Fruit fly (Drosophila melanogaster) whole organism, embryonic: ENCODE data around the gene Rab19.

Experiments used
- Ada2b ChIP-seq: fragments of 200-800 bp; sonication (Bioruptor generic); IDR thresholded peaks from 2 replicates; pipeline ENCODE4 v1.3.6; 2022; ENCODE audit warnings: missing biosample characterization, missing genetic modification characterization
- CG11504 ChIP-seq: fragments of 200-800 bp; sonication (Bioruptor generic); optimal IDR thresholded peaks from 3 replicates; lab custom pipeline; 2019; ENCODE audit warnings: missing biosample characterization, mild to moderate bottlenecking, missing genetic modification characterization, moderate library complexity
- CG12155 ChIP-seq: fragments of 200-800 bp; sonication (Bioruptor generic); optimal IDR thresholded peaks from 3 replicates; lab custom pipeline; 2016; ENCODE audit warnings: missing biosample characterization, missing genetic modification characterization
- CG1233 ChIP-seq: fragments of 200-800 bp; sonication (Bioruptor generic); optimal IDR thresholded peaks from 4 replicates; lab custom pipeline; 2018; ENCODE audit warnings: missing biosample characterization, mild to moderate bottlenecking, missing genetic modification characterization
- CG14965 ChIP-seq: fragments of 200-800 bp; sonication (Bioruptor generic); optimal IDR thresholded peaks from 2 replicates; lab custom pipeline; 2016; ENCODE audit warnings: missing biosample characterization, missing genetic modification characterization, borderline replicate concordance
- CG1603 ChIP-seq: fragments of 200-800 bp; sonication (Bioruptor generic); optimal IDR thresholded peaks from 2 replicates; lab custom pipeline; 2019; ENCODE audit warnings: missing biosample characterization, mild to moderate bottlenecking, missing genetic modification characterization, moderate library complexity
- CG17829 ChIP-seq: fragments of 200-800 bp; optimal IDR thresholded peaks from 2 replicates; lab custom pipeline; 2019; ENCODE audit warnings: missing biosample characterization, mild to moderate bottlenecking, missing genetic modification characterization, moderate library complexity
- CG4404 ChIP-seq: fragments of 200-800 bp; sonication (Bioruptor generic); IDR thresholded peaks from 2 replicates; pipeline ENCODE4 v1.3.6; 2022; ENCODE audit warnings: missing biosample characterization, missing genetic modification characterization
- CG4424 ChIP-seq: fragments of 200-800 bp; sonication (Bioruptor generic); optimal IDR thresholded peaks from 3 replicates; lab custom pipeline; 2016; ENCODE audit warnings: missing biosample characterization, missing genetic modification characterization
- CG6689 ChIP-seq: fragments of 200-800 bp; sonication (Bioruptor generic); IDR thresholded peaks from 2 replicates; pipeline ENCODE4 v1.3.6; 2022; ENCODE audit warnings: missing biosample characterization, missing genetic modification characterization
- CG6813 ChIP-seq: fragments of 200-800 bp; sonication (Bioruptor generic); optimal IDR thresholded peaks from 2 replicates; lab custom pipeline; 2017; ENCODE audit warnings: missing biosample characterization, missing genetic modification characterization, mild to moderate bottlenecking, moderate library complexity, missing genetic modification reagents
- CG6854 ChIP-seq: fragments of 200-800 bp; sonication (Bioruptor generic); optimal IDR thresholded peaks from 3 replicates; lab custom pipeline; 2017; ENCODE audit warnings: missing biosample characterization, mild to moderate bottlenecking, missing genetic modification characterization
- CG9876 ChIP-seq: fragments of 200-800 bp; sonication (Bioruptor generic); optimal IDR thresholded peaks from 2 replicates; lab custom pipeline; 2016; ENCODE audit warnings: missing biosample characterization, missing genetic modification characterization
- CTCF ChIP-seq: fragments of 200-800 bp; sonication (Bioruptor generic); optimal IDR thresholded peaks from 2 replicates; lab custom pipeline; 2017; ENCODE audit warnings: missing biosample characterization, mild to moderate bottlenecking, missing genetic modification characterization, moderate library complexity
- Drgx ChIP-seq: fragments of 200-800 bp; sonication (Bioruptor generic); IDR thresholded peaks from 2 replicates; pipeline ENCODE4 v1.3.6; 2022; ENCODE audit warnings: missing biosample characterization, missing genetic modification characterization
- Ets65A ChIP-seq: fragments of 200-800 bp; sonication (Bioruptor generic); peaks from one replicate; lab custom pipeline; 2016; ENCODE audit warnings: missing biosample characterization, missing genetic modification characterization
- Hr51 ChIP-seq, 2 experiments: fragments of 200-800 bp; sonication (Bioruptor generic); optimal IDR thresholded peaks; 2 replicates in 1 of 2; 3 replicates in 1 of 2; lab custom pipeline; 2016 to 2018; ENCODE audit warnings: missing biosample characterization in 2 of 2, missing genetic modification characterization in 2 of 2, mild to moderate bottlenecking in 1 of 2, moderate library complexity in 1 of 2
- Hsf ChIP-seq: fragments of 200-800 bp; sonication (Bioruptor generic); optimal IDR thresholded peaks from 3 replicates; lab custom pipeline; 2016; ENCODE audit warnings: missing biosample characterization, missing genetic modification characterization
- Max ChIP-seq: fragments of 200-800 bp; sonication (Bioruptor generic); optimal IDR thresholded peaks from 2 replicates; lab custom pipeline; 2016; ENCODE audit warnings: missing biosample characterization, mild to moderate bottlenecking, missing genetic modification characterization
- Med ChIP-seq: fragments of 200-800 bp; sonication (Bioruptor generic); peaks from one replicate; lab custom pipeline; 2016; ENCODE audit warnings: missing biosample characterization, missing genetic modification characterization, mild to moderate bottlenecking, inconsistent platforms, moderate library complexity
- Nf-YC ChIP-seq: fragments of 200-800 bp; optimal IDR thresholded peaks from 3 replicates; lab custom pipeline; 2019; ENCODE audit warnings: missing biosample characterization, mild to moderate bottlenecking, missing genetic modification characterization, moderate library complexity
- Ptx1 ChIP-seq: fragments of 200-800 bp; sonication (Bioruptor generic); IDR thresholded peaks from 2 replicates; pipeline ENCODE4 v1.3.6; 2022; ENCODE audit warnings: missing biosample characterization, missing genetic modification characterization
- Ravus ChIP-seq: fragments of 200-800 bp; sonication (Bioruptor generic); IDR thresholded peaks from 2 replicates; pipeline ENCODE4 v1.3.6; 2022; ENCODE audit warnings: missing biosample characterization, missing genetic modification characterization
- Rfx ChIP-seq: fragments of 200-800 bp; sonication (Bioruptor generic); IDR thresholded peaks from 2 replicates; pipeline ENCODE4 v1.3.6; 2022; ENCODE audit warnings: missing biosample characterization, missing genetic modification characterization
- Sox102F ChIP-seq: fragments of 200-800 bp; sonication (Bioruptor generic); optimal IDR thresholded peaks from 2 replicates; lab custom pipeline; 2018; ENCODE audit warnings: missing biosample characterization, mild to moderate bottlenecking, missing genetic modification characterization, moderate library complexity
- ase ChIP-seq: fragments of 200-800 bp; sonication (Bioruptor generic); IDR thresholded peaks from 3 replicates; pipeline ENCODE4 v1.3.6; 2022; ENCODE audit warnings: missing biosample characterization, missing genetic modification characterization
- bsh ChIP-seq, 2 experiments: fragments of 200-800 bp; sonication (Bioruptor generic); optimal IDR thresholded peaks; 2 replicates each; lab custom pipeline; 2017 to 2018; ENCODE audit warnings: mild to moderate bottlenecking in 2 of 2, missing biosample characterization in 2 of 2, missing genetic modification characterization in 2 of 2, moderate library complexity in 1 of 2
- crc ChIP-seq: fragments of 200-800 bp; sonication (Bioruptor generic); optimal IDR thresholded peaks from 2 replicates; lab custom pipeline; 2016; ENCODE audit warnings: missing biosample characterization, missing genetic modification characterization
- dmrt99B ChIP-seq: fragments of 200-800 bp; sonication (Bioruptor generic); optimal IDR thresholded peaks from 2 replicates; lab custom pipeline; 2018; ENCODE audit warnings: missing biosample characterization, mild to moderate bottlenecking, missing genetic modification characterization, moderate library complexity
- gem ChIP-seq: fragments of 200-800 bp; sonication (Bioruptor generic); optimal IDR thresholded peaks from 2 replicates; lab custom pipeline; 2019; ENCODE audit warnings: missing biosample characterization, mild to moderate bottlenecking, missing genetic modification characterization, moderate library complexity
- gsb ChIP-seq: fragments of 200-800 bp; sonication (Bioruptor generic); IDR thresholded peaks from 2 replicates; pipeline ENCODE4 v1.3.6; 2022; ENCODE audit warnings: missing biosample characterization, missing genetic modification characterization
- gt ChIP-seq: fragments of 200-800 bp; sonication (Bioruptor generic); IDR thresholded peaks from 2 replicates; pipeline ENCODE4 v1.3.6; 2022; ENCODE audit warnings: missing biosample characterization, missing genetic modification characterization
- mld ChIP-seq: fragments of 200-800 bp; sonication (Bioruptor generic); IDR thresholded peaks from 3 replicates; pipeline ENCODE4 v1.3.6; 2022; ENCODE audit warnings: missing biosample characterization, missing genetic modification characterization; ENCODE audit not compliant: partially characterized antibody
- phol ChIP-seq: fragments of 200-800 bp; sonication (Bioruptor generic); optimal IDR thresholded peaks from 3 replicates; lab custom pipeline; 2018; ENCODE audit warnings: missing biosample characterization, mild to moderate bottlenecking, missing genetic modification characterization, moderate library complexity
- psq ChIP-seq: fragments of 200-800 bp; sonication (Bioruptor generic); optimal IDR thresholded peaks from 2 replicates; lab custom pipeline; 2017; ENCODE audit warnings: missing biosample characterization, missing genetic modification characterization
- row ChIP-seq: fragments of 200-800 bp; sonication (Bioruptor generic); IDR thresholded peaks from 3 replicates; pipeline ENCODE4 v1.3.6; 2022; ENCODE audit warnings: missing biosample characterization, missing genetic modification characterization
- sens ChIP-seq: fragments of 200-800 bp; sonication (Bioruptor generic); peaks from one replicate; lab custom pipeline; 2016; ENCODE audit warnings: missing biosample characterization, missing genetic modification characterization

The Rab19 gene

dm6 chr3L:8318916-8319506 lies 22.2 kb downstream of the Rab19 start, which contains the start of gene CG43059 (continued):
- no peak for TF ChIP-seq CG12155 (GFP tag; lab: Kevin White, UChicago)
- peak; percentile 53 for TF ChIP-seq Med (GFP tag; lab: Kevin White, UChicago)
- peak; percentile 38 for TF ChIP-seq Ets65A
- no peak for TF ChIP-seq CG17829
- peak; percentile 35 for TF ChIP-seq CG11504 (tag; lab: Kevin White, UChicago)
- TF ChIP-seq gem (tag; lab: Kevin White, UChicago), result peak; percentile 22
- no peak for TF ChIP-seq gsb (GFP tag; lab: Robert Waterston, UW)
- peak; percentile 8 for TF ChIP-seq dmrt99B
- TF ChIP-seq row (GFP tag; lab: Robert Waterston, UW), result 0 out of 3 replicates have a peak, but pooled peaks have one; percentile 9
- TF ChIP-seq phol (tag; lab: Kevin White, UChicago), result peak; percentile 21
- TF ChIP-seq Drgx (GFP tag; lab: Robert Waterston, UW), result peak; percentile 92
- TF ChIP-seq bsh (GFP tag; optimal IDR thresholded peaks at IDR 0.05; lab: Kevin White, UChicago), result peak in 1 of 2 experiments; percentile 5
- no peak for TF ChIP-seq crc (GFP tag; lab: Kevin White, UChicago)
- TF ChIP-seq ase (GFP tag; lab: Robert Waterston, UW), result 0 out of 3 replicates have a peak, but pooled peaks have one; percentile 19
- TF ChIP-seq Sox102F (GFP tag; lab: Kevin White, UChicago), result peak; percentile 34
- TF ChIP-seq Ada2b (GFP tag; lab: Robert Waterston, UW), result 0 out of 2 replicates have a peak, but pooled peaks have one; percentile 25

dm6 chr3L:8320105-8320813 lies 23.4 kb downstream of the Rab19 start, which contains the start of gene CG13670:
Gene CG13670 (plus strand): TSS chr3L:8320763.
- no peak for TF ChIP-seq Nf-YC (tag; lab: Kevin White, UChicago)
- 0 out of 2 replicates have a peak, but pooled peaks have one; percentile 9 for TF ChIP-seq CG6689 (GFP tag; lab: Robert Waterston, UW)
- no peak for TF ChIP-seq CG4424 (GFP tag; lab: Kevin White, UChicago)
- TF ChIP-seq CG6813, result no peak
- TF ChIP-seq Ada2b (GFP tag; lab: Robert Waterston, UW), result 0 out of 2 replicates have a peak, but pooled peaks have one; percentile 22
- peak; percentile 62 for TF ChIP-seq Drgx (GFP tag; lab: Robert Waterston, UW)
- peak; percentile 2 for TF ChIP-seq dmrt99B
- TF ChIP-seq Hr51 (GFP tag; optimal IDR thresholded peaks at IDR 0.05; lab: Kevin White, UChicago), result peak in 1 of 2 experiments; percentile 1
- TF ChIP-seq sens, result peak; percentile 1

- TF ChIP-seq CG9876 (no peak), CG14965 (GFP tag; lab: Kevin White, UChicago) (peak; percentile 90), CG4404 (GFP tag; lab: Robert Waterston, UW) (no peak), Max (GFP tag; lab: Kevin White, UChicago) (no peak), Hr51 (GFP tag; optimal IDR thresholded peaks at IDR 0.05; lab: Kevin White, UChicago) (no peak), Rfx (GFP tag; lab: Robert Waterston, UW) (no peak), sens (peak; percentile 38), Ptx1 (no peak), Hsf (no peak), CG6854 (GFP tag; lab: Kevin White, UChicago) (no peak), psq (GFP tag; lab: Kevin White, UChicago) (no peak), Drgx (GFP tag; lab: Robert Waterston, UW) (no peak), CG1233 (GFP tag; lab: Kevin White, UChicago) (no peak), gt (GFP tag; lab: Robert Waterston, UW) (no peak), mld (no peak), CTCF (GFP tag; lab: Kevin White, UChicago) (peak; percentile 84), CG1603 (tag; lab: Kevin White, UChicago) (no peak), Ravus (no peak)
These were observed 27.0 kb downstream of the Rab19 start for dm6 chr3L:8323817-8324216.
